Fruit fly (Drosophila melanogaster): ENCODE measurements around the gene cpx.

- no peak for TF ChIP-seq CTCF (optimal IDR thresholded peaks at IDR 0.05)
- no peak for TF ChIP-seq CG8478 (optimal IDR thresholded peaks at IDR 0.05)
Observed at dm6 chr3R:4294689-4295088, 14.7 kb downstream of the cpx start, which contains the start of gene Nepl11.
